Fruit fly (Drosophila melanogaster): Measurements from ENCODE around the gene beat-IIIc.

beat-IIIc gene

dm6 chr2L:17227102-17227501 is 33.4 kb downstream of the beat-IIIc start:
- TF ChIP-seq h (optimal IDR thresholded peaks at IDR 0.05) (no peak), Myc (optimal IDR thresholded peaks at IDR 0.05) (no peak), Sin3A (optimal IDR thresholded peaks at IDR 0.05) (no peak), ttk (optimal IDR thresholded peaks at IDR 0.05) (no peak), psq (optimal IDR thresholded peaks at IDR 0.05) (no peak), insv (optimal IDR thresholded peaks at IDR 0.05) (no peak)

- no peak for TF ChIP-seq insv (optimal IDR thresholded peaks at IDR 0.05)
- no peak for TF ChIP-seq ttk (optimal IDR thresholded peaks at IDR 0.05)
- TF ChIP-seq Sin3A (optimal IDR thresholded peaks at IDR 0.05): no peak
- no peak for TF ChIP-seq Myc (optimal IDR thresholded peaks at IDR 0.05)
- TF ChIP-seq psq (optimal IDR thresholded peaks at IDR 0.05): no peak
- TF ChIP-seq h (optimal IDR thresholded peaks at IDR 0.05): no peak
Observed at dm6 chr2L:17223493-17223892, 37.0 kb downstream of the beat-IIIc start.

- no peak for TF ChIP-seq psq (optimal IDR thresholded peaks at IDR 0.05)
- no peak for TF ChIP-seq h (optimal IDR thresholded peaks at IDR 0.05)
- TF ChIP-seq Sin3A (optimal IDR thresholded peaks at IDR 0.05): no peak
- no peak for TF ChIP-seq ttk (optimal IDR thresholded peaks at IDR 0.05)
- TF ChIP-seq Myc (optimal IDR thresholded peaks at IDR 0.05): no peak
- no peak for TF ChIP-seq insv (optimal IDR thresholded peaks at IDR 0.05)
Observed at dm6 chr2L:17222176-17222575, 38.4 kb downstream of the beat-IIIc start.

dm6 chr2L:17221462-17221861 is 39.1 kb downstream of the beat-IIIc start:
- TF ChIP-seq insv (optimal IDR thresholded peaks at IDR 0.05): no peak
- TF ChIP-seq Myc (optimal IDR thresholded peaks at IDR 0.05): no peak
- no peak for TF ChIP-seq ttk (optimal IDR thresholded peaks at IDR 0.05)
- no peak for TF ChIP-seq h (optimal IDR thresholded peaks at IDR 0.05)
- no peak for TF ChIP-seq Sin3A (optimal IDR thresholded peaks at IDR 0.05)
- no peak for TF ChIP-seq psq (optimal IDR thresholded peaks at IDR 0.05)

dm6 chr2L:17216847-17217246 is 43.7 kb downstream of the beat-IIIc start:
- TF ChIP-seq insv (optimal IDR thresholded peaks at IDR 0.05) (no peak), Myc (optimal IDR thresholded peaks at IDR 0.05) (no peak), psq (optimal IDR thresholded peaks at IDR 0.05) (no peak), h (optimal IDR thresholded peaks at IDR 0.05) (no peak), Sin3A (optimal IDR thresholded peaks at IDR 0.05) (no peak), ttk (optimal IDR thresholded peaks at IDR 0.05) (no peak)

dm6 chr2L:17207072-17207471 is 53.5 kb downstream of the beat-IIIc start:
- no peak for TF ChIP-seq insv (optimal IDR thresholded peaks at IDR 0.05)
- no peak for TF ChIP-seq Sin3A (optimal IDR thresholded peaks at IDR 0.05)
- TF ChIP-seq psq (optimal IDR thresholded peaks at IDR 0.05): no peak
- TF ChIP-seq h (optimal IDR thresholded peaks at IDR 0.05): no peak
- TF ChIP-seq Myc (optimal IDR thresholded peaks at IDR 0.05): no peak
- no peak for TF ChIP-seq ttk (optimal IDR thresholded peaks at IDR 0.05)

- TF ChIP-seq insv (optimal IDR thresholded peaks at IDR 0.05): no peak
- no peak for TF ChIP-seq Myc (optimal IDR thresholded peaks at IDR 0.05)
- no peak for TF ChIP-seq h (optimal IDR thresholded peaks at IDR 0.05)
- TF ChIP-seq ttk (optimal IDR thresholded peaks at IDR 0.05): no peak
- no peak for TF ChIP-seq Sin3A (optimal IDR thresholded peaks at IDR 0.05)
- TF ChIP-seq psq (optimal IDR thresholded peaks at IDR 0.05): no peak
Observed at dm6 chr2L:17203833-17204232, 56.7 kb downstream of the beat-IIIc start.

- TF ChIP-seq Sin3A (optimal IDR thresholded peaks at IDR 0.05) (no peak), Myc (optimal IDR thresholded peaks at IDR 0.05) (no peak), psq (optimal IDR thresholded peaks at IDR 0.05) (no peak), insv (optimal IDR thresholded peaks at IDR 0.05) (no peak), h (optimal IDR thresholded peaks at IDR 0.05) (no peak), ttk (optimal IDR thresholded peaks at IDR 0.05) (no peak)
Observed at dm6 chr2L:17201777-17202176, 58.8 kb downstream of the beat-IIIc start.

dm6 chr2L:17195197-17195596 is 65.3 kb downstream of the beat-IIIc start:
- TF ChIP-seq psq (optimal IDR thresholded peaks at IDR 0.05): no peak
- TF ChIP-seq Sin3A (optimal IDR thresholded peaks at IDR 0.05): no peak
- TF ChIP-seq ttk (optimal IDR thresholded peaks at IDR 0.05): no peak
- no peak for TF ChIP-seq Myc (optimal IDR thresholded peaks at IDR 0.05)
- TF ChIP-seq h (optimal IDR thresholded peaks at IDR 0.05): no peak
- TF ChIP-seq insv (optimal IDR thresholded peaks at IDR 0.05): no peak

dm6 chr2L:17181638-17182037 is 78.9 kb downstream of the beat-IIIc start, which contains the start of gene Grl36a:
Gene Grl36a (plus strand): TSS chr2L:17181938.
- no peak for TF ChIP-seq h (optimal IDR thresholded peaks at IDR 0.05)
- no peak for TF ChIP-seq ttk (optimal IDR thresholded peaks at IDR 0.05)
- no peak for TF ChIP-seq psq (optimal IDR thresholded peaks at IDR 0.05)
- TF ChIP-seq Myc (optimal IDR thresholded peaks at IDR 0.05): no peak
- TF ChIP-seq insv (optimal IDR thresholded peaks at IDR 0.05): no peak
- TF ChIP-seq Sin3A (optimal IDR thresholded peaks at IDR 0.05): no peak

- TF ChIP-seq insv (optimal IDR thresholded peaks at IDR 0.05) (no peak), ttk (optimal IDR thresholded peaks at IDR 0.05) (no peak), Myc (optimal IDR thresholded peaks at IDR 0.05) (no peak)
Observed at dm6 chr2L:17180038-17180437, 80.5 kb downstream of the beat-IIIc start, which contains the start of gene Gr36c. Gene Gr36c (plus strand): TSS chr2L:17180338.

- TF ChIP-seq Sin3A (optimal IDR thresholded peaks at IDR 0.05) (no peak), h (optimal IDR thresholded peaks at IDR 0.05) (no peak), Myc (optimal IDR thresholded peaks at IDR 0.05) (no peak), ttk (optimal IDR thresholded peaks at IDR 0.05) (no peak), insv (optimal IDR thresholded peaks at IDR 0.05) (no peak), psq (optimal IDR thresholded peaks at IDR 0.05) (no peak)
Observed at dm6 chr2L:17178472-17178871, 82.1 kb downstream of the beat-IIIc start, which contains the start of gene Gr36b. Gene Gr36b (plus strand): TSS chr2L:17178772.

- no peak for TF ChIP-seq insv (optimal IDR thresholded peaks at IDR 0.05)
- no peak for TF ChIP-seq h (optimal IDR thresholded peaks at IDR 0.05)
- TF ChIP-seq Myc (optimal IDR thresholded peaks at IDR 0.05): no peak
- TF ChIP-seq Sin3A (optimal IDR thresholded peaks at IDR 0.05): no peak
- TF ChIP-seq psq (optimal IDR thresholded peaks at IDR 0.05): no peak
- TF ChIP-seq ttk (optimal IDR thresholded peaks at IDR 0.05): no peak
Observed at dm6 chr2L:17176318-17176717, 84.2 kb downstream of the beat-IIIc start, which contains the start of gene Gr36a. Gene Gr36a (plus strand): TSS chr2L:17176618.

Data from Kc167 (cell line).